Fruit fly (Drosophila melanogaster): ENCODE data around the gene ATPsynO.

DNA sequence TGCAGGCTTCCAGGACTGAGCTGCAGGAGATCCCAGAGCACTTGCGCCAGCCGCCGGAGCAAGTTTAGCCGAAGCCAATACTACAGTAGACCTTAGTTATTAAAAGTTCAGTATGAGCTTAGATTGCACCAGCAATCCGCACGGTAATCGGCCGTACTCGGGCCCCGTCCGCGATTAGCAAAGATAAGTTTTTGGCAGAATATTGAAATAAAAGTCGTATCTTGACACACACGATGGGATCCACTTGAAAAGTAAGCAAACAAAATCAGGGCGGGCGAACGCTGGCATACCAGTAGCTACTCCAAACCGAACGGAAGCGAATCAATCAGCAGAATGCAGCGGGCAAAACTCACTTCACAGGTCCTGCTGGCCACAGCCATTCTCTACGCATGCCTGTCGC lies 35.1 kb upstream of the ATPsynO start, which contains the start of gene CG34316:
- TF ChIP-seq pan (optimal IDR thresholded peaks at IDR 0.05) (no peak), EcR (GFP tag; optimal IDR thresholded peaks at IDR 0.05) (no peak), Dll (optimal IDR thresholded peaks at IDR 0.05) (no peak)
